Worm (Caenorhabditis elegans): ENCODE data around the gene Y73F8A.32.

ce11 chrIV:15554771-15555170, 33.5 kb upstream of the Y73F8A.32 start:
- TF ChIP-seq snpc-4 (tag; optimal IDR thresholded peaks at IDR 0.05) (no peak), aly-2 (tag; optimal IDR thresholded peaks at IDR 0.05) (no peak), ceh-44 (GFP tag; IDR thresholded peaks at IDR 0.05) (no peak), nhr-42 (GFP tag; IDR thresholded peaks at IDR 0.05) (no peak), ztf-11 (tag; optimal IDR thresholded peaks at IDR 0.05) (no peak), vab-7 (GFP tag; IDR thresholded peaks at IDR 0.05) (no peak), lin-39 (tag; optimal IDR thresholded peaks at IDR 0.05) (no peak), mep-1 (tag; optimal IDR thresholded peaks at IDR 0.05) (no peak), dmd-8 (GFP tag; IDR thresholded peaks at IDR 0.05) (no peak), nhr-77 (tag; optimal IDR thresholded peaks at IDR 0.05) (no peak), nhr-28 (tag; optimal IDR thresholded peaks at IDR 0.05) (no peak), fos-1 (tag; optimal IDR thresholded peaks at IDR 0.05) (no peak), fkh-10 (GFP tag; optimal IDR thresholded peaks at IDR 0.05) (no peak), nhr-237 (tag; optimal IDR thresholded peaks at IDR 0.05) (no peak)
